Worm (Caenorhabditis elegans) whole organism, L1 larva: ENCODE results near the gene B0280.9.

ENCODE experiments used
- C04F5.9 ChIP-seq: sonication (generic microtip); optimal IDR thresholded peaks from 2 replicates; lab custom pipeline; 2016; ENCODE audit warnings: missing genetic modification characterization, missing compliant biosample characterization
- F16B12.6 ChIP-seq: fragments of 150-350 bp; optimal IDR thresholded peaks from 2 replicates; lab custom pipeline; 2014; ENCODE audit warnings: missing biosample characterization, missing genetic modification characterization
- alr-1 ChIP-seq: fragments of 200-800 bp; sonication (Bioruptor generic); optimal IDR thresholded peaks from 2 replicates; lab custom pipeline; 2018; ENCODE audit warnings: borderline replicate concordance, mild to moderate bottlenecking, missing genetic modification characterization, missing compliant biosample characterization
- ama-1 ChIP-seq: fragments of 150-350 bp; optimal IDR thresholded peaks from 2 replicates; lab custom pipeline; 2014
- ceh-63 ChIP-seq: fragments of 200-800 bp; sonication (Bioruptor generic); optimal IDR thresholded peaks from 2 replicates; lab custom pipeline; 2018; ENCODE audit warnings: mild to moderate bottlenecking, missing genetic modification characterization, missing compliant biosample characterization
- ceh-90 ChIP-seq: sonication (generic microtip); optimal IDR thresholded peaks from 2 replicates; lab custom pipeline; 2016; ENCODE audit warnings: missing genetic modification characterization, missing compliant biosample characterization
- egl-13 ChIP-seq: sonication (generic microtip); optimal IDR thresholded peaks from 2 replicates; lab custom pipeline; 2016; ENCODE audit warnings: missing genotype, missing genetic modification reagents, missing genetic modification characterization, missing compliant biosample characterization
- egl-27 ChIP-seq, 2 experiments: fragments of 150-350 bp in 1 of 2; sonication (generic microtip); optimal IDR thresholded peaks; 3 replicates each; lab custom pipeline; 2017 to 2018; ENCODE audit warnings: missing biosample characterization in 2 of 2, missing genetic modification characterization in 2 of 2, missing genetic modification reagents in 2 of 2
- elt-2 ChIP-seq: sonication (generic microtip); optimal IDR thresholded peaks from 2 replicates; lab custom pipeline; 2016; ENCODE audit warnings: missing genetic modification characterization, mild to moderate bottlenecking, inconsistent platforms, missing compliant biosample characterization, missing genetic modification reagents
- ets-5 ChIP-seq: fragments of 200-800 bp; sonication (Bioruptor generic); IDR thresholded peaks from 2 replicates; pipeline ENCODE4 v1.3.6; 2022; ENCODE audit warnings: missing genetic modification characterization, missing compliant biosample characterization
- fkh-10 ChIP-seq: sonication (generic microtip); optimal IDR thresholded peaks from 2 replicates; lab custom pipeline; 2017; ENCODE audit warnings: missing biosample characterization, missing genetic modification reagents, missing genetic modification characterization
- fkh-4 ChIP-seq: sonication (generic microtip); optimal IDR thresholded peaks from 2 replicates; lab custom pipeline; 2016; ENCODE audit warnings: missing compliant biosample characterization, missing genetic modification characterization, borderline replicate concordance
- fkh-8 ChIP-seq: sonication (generic microtip); optimal IDR thresholded peaks from 2 replicates; lab custom pipeline; 2016; ENCODE audit warnings: mild to moderate bottlenecking, missing genetic modification characterization, missing compliant biosample characterization
- grh-1 ChIP-seq: fragments of 200-800 bp; sonication (Bioruptor generic); IDR thresholded peaks from 2 replicates; pipeline ENCODE4 v1.3.6; 2022; ENCODE audit warnings: missing genetic modification reagents, missing genetic modification characterization, missing compliant biosample characterization
- hlh-4 ChIP-seq: sonication (generic microtip); optimal IDR thresholded peaks from 2 replicates; lab custom pipeline; 2016; ENCODE audit warnings: mild to moderate bottlenecking, missing genetic modification characterization, missing compliant biosample characterization
- hpl-2 ChIP-seq: fragments of 150-350 bp; optimal IDR thresholded peaks from 2 replicates; lab custom pipeline; 2014; ENCODE audit warnings: missing biosample characterization, missing genetic modification reagents, missing genetic modification characterization
- jun-1 ChIP-seq: fragments of 150-350 bp; optimal IDR thresholded peaks from 2 replicates; lab custom pipeline; 2014; ENCODE audit warnings: missing biosample characterization, missing genetic modification reagents, missing genetic modification characterization
- lin-14 ChIP-seq: fragments of 200-800 bp; sonication (Bioruptor generic); optimal IDR thresholded peaks from 2 replicates; lab custom pipeline; 2018; ENCODE audit warnings: mild to moderate bottlenecking, missing genetic modification characterization, moderate library complexity, missing compliant biosample characterization
- lsy-2 ChIP-seq, 2 experiments: fragments of 150-350 bp; optimal IDR thresholded peaks; 2 replicates each; lab custom pipeline; 2014; ENCODE audit warnings: missing biosample characterization in 2 of 2, missing genetic modification characterization in 2 of 2
- mef-2 ChIP-seq: fragments of 150-350 bp; optimal IDR thresholded peaks from 2 replicates; lab custom pipeline; 2014; ENCODE audit warnings: missing biosample characterization, missing genetic modification characterization
- mep-1 ChIP-seq: fragments of 150-350 bp; optimal IDR thresholded peaks from 2 replicates; lab custom pipeline; 2014; ENCODE audit warnings: missing biosample characterization, missing genetic modification characterization
- nhr-11 ChIP-seq: fragments of 150-350 bp; optimal IDR thresholded peaks from 2 replicates; lab custom pipeline; 2014; ENCODE audit warnings: missing biosample characterization, missing genetic modification characterization
- nhr-12 ChIP-seq: sonication (generic microtip); optimal IDR thresholded peaks from 2 replicates; lab custom pipeline; 2017; ENCODE audit warnings: missing biosample characterization, missing genetic modification characterization
- nhr-20 ChIP-seq: sonication (generic microtip); optimal IDR thresholded peaks from 2 replicates; lab custom pipeline; 2016; ENCODE audit warnings: mild to moderate bottlenecking, missing genetic modification characterization, missing compliant biosample characterization
- nhr-237 ChIP-seq: fragments of 150-350 bp; optimal IDR thresholded peaks from 2 replicates; lab custom pipeline; 2014; ENCODE audit warnings: missing biosample characterization, missing genetic modification characterization
- nhr-47 ChIP-seq: sonication (generic microtip); optimal IDR thresholded peaks from 2 replicates; lab custom pipeline; 2016; ENCODE audit warnings: mild to moderate bottlenecking, missing genetic modification characterization, moderate library complexity, missing compliant biosample characterization
- nhr-71 ChIP-seq: sonication (generic microtip); optimal IDR thresholded peaks from 2 replicates; lab custom pipeline; 2016; ENCODE audit warnings: mild to moderate bottlenecking, missing genetic modification characterization, moderate library complexity, missing compliant biosample characterization
- nhr-76 ChIP-seq: sonication (generic microtip); optimal IDR thresholded peaks from 2 replicates; lab custom pipeline; 2017; ENCODE audit warnings: missing biosample characterization, missing genetic modification characterization
- nhr-77 ChIP-seq: fragments of 150-350 bp; optimal IDR thresholded peaks from 2 replicates; lab custom pipeline; 2014; ENCODE audit warnings: missing biosample characterization, missing genetic modification characterization
- nhr-85 ChIP-seq: sonication (generic microtip); peaks from one replicate; lab custom pipeline; 2016; ENCODE audit warnings: missing genetic modification characterization, inconsistent platforms, missing compliant biosample characterization
- nhr-90 ChIP-seq: sonication (generic microtip); optimal IDR thresholded peaks from 2 replicates; lab custom pipeline; 2016; ENCODE audit warnings: mild to moderate bottlenecking, missing genetic modification characterization, missing compliant biosample characterization; ENCODE audit not compliant: poor library complexity
- pag-3 ChIP-seq: sonication (generic microtip); optimal IDR thresholded peaks from 2 replicates; lab custom pipeline; 2017; ENCODE audit warnings: missing genetic modification characterization, mild to moderate bottlenecking, missing compliant biosample characterization, antibody characterized with exemption, borderline replicate concordance; ENCODE audit not compliant: insufficient read depth
- pqm-1 ChIP-seq: sonication (generic microtip); optimal IDR thresholded peaks from 3 replicates; lab custom pipeline; 2017; ENCODE audit warnings: missing biosample characterization, missing genetic modification characterization
- sptf-1 ChIP-seq: fragments of 150-350 bp; optimal IDR thresholded peaks from 2 replicates; lab custom pipeline; 2014; ENCODE audit warnings: missing biosample characterization, missing genetic modification characterization
- swsn-7 ChIP-seq: sonication (generic microtip); optimal IDR thresholded peaks from 2 replicates; lab custom pipeline; 2016; ENCODE audit warnings: missing genetic modification characterization, missing compliant biosample characterization
- tbx-2 ChIP-seq: sonication (generic microtip); optimal IDR thresholded peaks from 2 replicates; lab custom pipeline; 2016; ENCODE audit warnings: missing genetic modification characterization, missing compliant biosample characterization
- unc-30 ChIP-seq: sonication (generic microtip); optimal IDR thresholded peaks from 2 replicates; lab custom pipeline; 2017; ENCODE audit warnings: missing biosample characterization, missing genetic modification characterization
- unc-62 ChIP-seq: fragments of 150-350 bp; optimal IDR thresholded peaks from 2 replicates; lab custom pipeline; 2014; ENCODE audit warnings: missing biosample characterization, missing genetic modification reagents, missing genetic modification characterization
- vab-15 ChIP-seq: sonication (generic microtip); optimal IDR thresholded peaks from 2 replicates; lab custom pipeline; 2017; ENCODE audit warnings: missing genotype, mild to moderate bottlenecking, missing genetic modification characterization, missing compliant biosample characterization
- xbp-1 ChIP-seq: sonication (generic microtip); optimal IDR thresholded peaks from 2 replicates; lab custom pipeline; 2016; ENCODE audit warnings: missing genetic modification characterization, missing compliant biosample characterization
- zag-1 ChIP-seq: fragments of 150-350 bp; optimal IDR thresholded peaks from 2 replicates; lab custom pipeline; 2014; ENCODE audit warnings: missing biosample characterization, missing genetic modification characterization
- zip-4 ChIP-seq: fragments of 200-800 bp; sonication (Bioruptor generic); optimal IDR thresholded peaks from 2 replicates; lab custom pipeline; 2018; ENCODE audit warnings: mild to moderate bottlenecking, missing genetic modification characterization, moderate library complexity, missing compliant biosample characterization

Gene B0280.9

DNA sequence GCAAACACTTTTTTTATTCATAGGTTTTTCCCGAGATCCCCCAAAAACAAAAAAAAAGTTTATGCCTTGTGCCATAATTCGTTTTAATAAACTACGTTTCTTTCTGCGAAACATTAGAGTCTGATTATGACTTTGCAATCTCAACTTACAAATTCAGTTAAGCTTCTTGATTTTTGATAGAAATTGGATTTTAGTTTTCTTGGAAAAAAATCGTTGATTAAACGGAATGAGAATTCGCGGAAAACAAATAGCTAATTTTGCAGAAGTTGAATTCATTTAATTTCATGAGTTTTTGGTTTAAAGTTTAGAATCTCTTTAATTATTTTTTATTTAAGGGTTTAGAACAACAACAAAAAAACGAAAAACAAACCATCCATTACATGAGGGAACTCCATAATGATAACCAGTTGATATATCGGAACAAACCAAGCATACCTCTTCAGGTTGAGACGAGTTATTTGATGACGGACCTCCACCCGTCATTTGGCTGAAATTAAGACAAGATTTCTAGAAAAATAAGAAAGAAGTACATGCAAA, 7.7 kb downstream of the B0280.9 start, which contains the start of gene nhr-10:
nhr-10 (minus strand) TSS at position 487 of the 537 bp plus-strand sequence.
- TF ChIP-seq xbp-1 (tag; lab: Kevin White, UChicago): no peak
- TF ChIP-seq swsn-7 (tag; lab: Kevin White, UChicago): peak; percentile 41
- TF ChIP-seq fkh-10 (GFP tag; lab: Kevin White, UChicago): no peak
- no peak for TF ChIP-seq ceh-90
- TF ChIP-seq hlh-4 (tag; lab: Kevin White, UChicago): no peak
- peak; percentile 0 for TF ChIP-seq nhr-20
- TF ChIP-seq nhr-47 (tag; lab: Kevin White, UChicago): peak; percentile 74
- peak; percentile 48 for TF ChIP-seq nhr-11 (tag; lab: Kevin White, UChicago)
- TF ChIP-seq zag-1: no peak
- peak in 1 of 2 experiments; percentile 46 for TF ChIP-seq lsy-2 (tag; optimal IDR thresholded peaks at IDR 0.05; lab: Kevin White, UChicago)
- no peak for TF ChIP-seq grh-1
- no peak for TF ChIP-seq nhr-237 (tag; lab: Kevin White, UChicago)
- TF ChIP-seq nhr-71: peak; percentile 74
- TF ChIP-seq pag-3 (tag; lab: Kevin White, UChicago): no peak
- peak; percentile 71 for TF ChIP-seq fkh-8 (tag; lab: Kevin White, UChicago)
- TF ChIP-seq lin-14 (GFP tag; lab: Kevin White, UChicago): peak; percentile 40

DNA sequence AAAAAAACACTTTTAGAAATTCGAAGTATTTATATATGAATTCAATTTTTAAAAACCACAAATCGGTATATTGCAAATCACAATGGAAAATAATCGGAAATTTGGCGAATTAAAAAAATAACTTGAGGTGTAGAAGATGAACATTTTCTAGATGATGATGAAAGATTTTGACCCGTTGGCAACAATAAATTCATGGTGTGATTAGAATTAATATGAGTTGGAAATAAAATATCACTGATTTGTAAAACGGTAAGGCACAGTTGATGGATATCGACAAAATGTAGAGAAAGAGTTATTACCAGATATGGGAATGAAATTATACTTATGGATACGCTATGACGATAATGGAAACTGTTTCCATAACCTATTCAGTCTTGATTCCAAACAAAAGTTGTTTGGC, 10.4 kb downstream of the B0280.9 start:
- TF ChIP-seq sptf-1 (tag; lab: Kevin White, UChicago) (no peak), hpl-2 (no peak), tbx-2 (no peak)

DNA sequence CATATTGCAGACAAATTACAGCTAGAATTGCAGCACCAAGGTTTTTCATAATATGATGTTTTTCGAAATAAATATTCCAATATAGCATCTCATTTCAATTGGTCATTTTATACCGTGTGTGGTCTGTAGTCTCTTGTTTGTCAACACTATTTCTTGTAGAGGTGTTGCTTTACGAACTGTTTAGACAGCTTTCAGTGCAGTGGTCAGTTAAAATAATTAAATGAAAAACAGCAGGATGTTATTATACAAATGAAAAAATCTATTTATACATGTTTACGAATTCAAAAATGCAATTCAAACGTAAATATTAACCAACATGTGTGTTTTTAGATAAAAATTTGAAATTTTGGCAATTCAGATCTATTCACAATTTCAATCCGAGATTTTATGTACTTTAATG, 10.9 kb downstream of the B0280.9 start, which contains the start of gene B0280.7:
B0280.7 (minus strand) TSS at position 101 of the 400 bp plus-strand sequence.
- TF ChIP-seq nhr-76 (tag; lab: Kevin White, UChicago) (no peak), nhr-12 (no peak), lin-14 (GFP tag; lab: Kevin White, UChicago) (no peak), nhr-77 (no peak), egl-27 (tag; optimal IDR thresholded peaks at IDR 0.05; lab: Kevin White, UChicago) (no peak), tbx-2 (no peak), pqm-1 (tag; lab: Kevin White, UChicago) (no peak), fkh-4 (tag; lab: Kevin White, UChicago) (no peak), nhr-11 (tag; lab: Kevin White, UChicago) (no peak), alr-1 (tag; lab: Kevin White, UChicago) (no peak)
- TF ChIP-seq, all 84 proteins: peak for 0

DNA sequence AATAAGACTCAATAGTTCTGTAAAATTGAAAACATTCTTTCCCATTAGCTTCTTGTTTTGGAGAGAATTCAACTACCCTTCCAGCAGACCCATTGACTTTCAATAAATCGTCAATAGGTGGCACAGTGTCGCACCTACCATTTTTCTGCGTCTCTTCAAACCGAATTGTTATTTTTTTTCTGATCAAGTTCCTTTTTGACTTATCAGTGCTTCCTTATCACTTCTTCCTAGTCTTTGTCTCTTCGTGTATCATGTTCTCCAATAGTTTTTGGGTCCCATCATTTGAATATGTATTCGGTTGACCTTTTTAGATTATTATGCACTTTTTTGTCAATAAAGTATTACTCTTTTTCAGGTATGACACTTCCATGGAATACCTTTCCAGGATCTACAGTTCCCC, 14.7 kb downstream of the B0280.9 start, which contains the start of gene odd-1:
odd-1 (plus strand) TSS at position 349 of the 400 bp plus-strand sequence.
- TF ChIP-seq vab-15 (tag; lab: Kevin White, UChicago) (no peak), elt-2 (tag; lab: Kevin White, UChicago) (peak; percentile 7)

DNA sequence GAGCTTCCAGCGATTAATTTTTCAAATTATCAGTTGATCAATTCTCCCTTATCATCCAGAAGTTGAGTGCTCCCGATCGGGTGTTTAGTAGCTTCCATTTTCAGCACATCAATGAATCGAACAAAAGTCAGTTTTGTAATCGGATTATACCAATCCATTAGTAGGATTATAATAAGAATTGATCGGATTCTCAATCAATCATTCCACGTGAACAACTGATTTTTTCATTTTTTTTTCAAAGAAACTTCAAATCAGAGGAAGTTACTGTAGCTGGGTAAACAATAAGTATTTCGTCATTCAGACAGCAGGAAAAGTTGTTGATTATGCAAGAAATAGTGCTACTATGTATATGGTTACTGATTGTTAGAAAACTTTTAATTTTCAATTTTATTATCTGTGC, 15.8 kb downstream of the B0280.9 start:
- TF ChIP-seq elt-2 (tag; lab: Kevin White, UChicago) (peak; percentile 48), fkh-4 (tag; lab: Kevin White, UChicago) (no peak)

DNA sequence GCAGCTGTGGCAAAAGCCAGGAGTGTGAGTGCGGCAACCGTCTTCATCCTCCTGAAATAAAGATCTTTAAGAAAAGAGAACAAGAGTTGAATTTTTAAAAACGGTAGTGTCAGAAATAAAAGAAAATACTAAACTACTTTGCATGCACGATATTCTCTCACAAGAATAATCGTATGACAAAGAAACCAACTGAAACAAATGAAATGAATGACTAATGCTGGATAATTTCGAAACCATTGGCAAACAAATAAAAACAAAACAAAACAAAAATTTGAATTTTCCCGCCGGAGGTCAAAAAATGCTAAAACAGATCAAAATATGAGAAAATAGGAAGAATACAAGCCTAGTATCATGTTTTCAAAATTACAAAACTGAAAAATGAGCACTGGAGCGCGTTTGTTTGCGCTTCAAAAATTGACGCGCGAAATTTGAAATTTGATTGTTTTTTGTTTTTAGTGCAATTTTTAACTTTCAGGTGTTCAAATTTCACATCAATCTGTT, 18.7 kb downstream of the B0280.9 start, which contains the start of gene cpg-2:
cpg-2 (minus strand) TSS at position 51 of the 501 bp plus-strand sequence.
- no peak for TF ChIP-seq egl-13
- no peak for TF ChIP-seq fkh-4 (tag; lab: Kevin White, UChicago)
- no peak for TF ChIP-seq mep-1
- no peak for TF ChIP-seq lin-14 (GFP tag; lab: Kevin White, UChicago)
- no peak for TF ChIP-seq mef-2 (tag; lab: Kevin White, UChicago)
- no peak for TF ChIP-seq F16B12.6 (tag; lab: Kevin White, UChicago)
- TF ChIP-seq zip-4 (GFP tag; lab: Kevin White, UChicago): no peak
- no peak for TF ChIP-seq unc-62 (GFP tag; lab: Kevin White, UChicago)
- no peak for TF ChIP-seq ceh-63
- TF ChIP-seq unc-30 (tag; lab: Kevin White, UChicago): no peak
- TF ChIP-seq tbx-2: no peak
- no peak for TF ChIP-seq alr-1 (tag; lab: Kevin White, UChicago)
- TF ChIP-seq swsn-7 (tag; lab: Kevin White, UChicago): no peak
- TF ChIP-seq jun-1 (tag; lab: Kevin White, UChicago): no peak
- TF ChIP-seq nhr-85 (tag; lab: Kevin White, UChicago): no peak
- TF ChIP-seq ets-5 (GFP tag; lab: Robert Waterston, UW): no peak
- TF ChIP-seq nhr-90 (tag; lab: Kevin White, UChicago): no peak
- TF ChIP-seq C04F5.9 (tag; lab: Kevin White, UChicago): no peak
- TF ChIP-seq ama-1 (lab: Kevin White, UChicago): no peak
- no peak for TF ChIP-seq ceh-90
